Fruit fly (Drosophila melanogaster) whole organism, embryonic: ENCODE data around the gene mTor.

Source experiments
- Abd-B ChIP-seq: fragments of 200-800 bp; sonication (Bioruptor generic); optimal IDR thresholded peaks from 2 replicates; lab custom pipeline; 2018; ENCODE audit warnings: missing biosample characterization, mild to moderate bottlenecking, missing genetic modification characterization, moderate library complexity
- Atf3 ChIP-seq: fragments of 200-800 bp; sonication (Bioruptor generic); optimal IDR thresholded peaks from 3 replicates; lab custom pipeline; 2016; ENCODE audit warnings: missing biosample characterization, missing genetic modification characterization
- CG10959 ChIP-seq: fragments of 200-800 bp; sonication (Bioruptor generic); IDR thresholded peaks from 2 replicates; pipeline ENCODE4 v1.3.6; 2022; ENCODE audit warnings: missing biosample characterization, missing genetic modification characterization
- CG11085 ChIP-seq: fragments of 200-800 bp; sonication (Bioruptor generic); IDR thresholded peaks from 2 replicates; pipeline ENCODE4 v1.3.6; 2022; ENCODE audit warnings: missing biosample characterization, missing genetic modification characterization
- CG11723 ChIP-seq: fragments of 200-800 bp; sonication (Bioruptor generic); optimal IDR thresholded peaks from 2 replicates; lab custom pipeline; 2017; ENCODE audit warnings: missing biosample characterization, mild to moderate bottlenecking, missing genetic modification characterization
- CG14014 ChIP-seq: fragments of 200-800 bp; sonication (Bioruptor generic); IDR thresholded peaks from 2 replicates; pipeline ENCODE4 v1.3.6; 2022; ENCODE audit warnings: missing biosample characterization, missing genetic modification characterization
- CG14710 ChIP-seq: fragments of 200-800 bp; sonication (Bioruptor generic); optimal IDR thresholded peaks from 3 replicates; lab custom pipeline; 2019; ENCODE audit warnings: missing biosample characterization, mild to moderate bottlenecking, missing genetic modification characterization, moderate library complexity
- CG14860 ChIP-seq: fragments of 200-800 bp; sonication (Bioruptor generic); IDR thresholded peaks from 3 replicates; pipeline ENCODE4 v1.3.6; 2022; ENCODE audit warnings: missing biosample characterization, missing genetic modification characterization; ENCODE audit not compliant: partially characterized antibody
- CG15479 ChIP-seq: fragments of 200-800 bp; sonication (Bioruptor generic); optimal IDR thresholded peaks from 3 replicates; lab custom pipeline; 2019; ENCODE audit warnings: missing biosample characterization, mild to moderate bottlenecking, missing genetic modification characterization, moderate library complexity
- CG1602 ChIP-seq: fragments of 200-800 bp; sonication (Bioruptor generic); optimal IDR thresholded peaks from 3 replicates; lab custom pipeline; 2016; ENCODE audit warnings: missing biosample characterization, missing genetic modification characterization
- CG17361 ChIP-seq: fragments of 200-800 bp; sonication (Bioruptor generic); IDR thresholded peaks from 3 replicates; pipeline ENCODE4 v1.3.6; 2022; ENCODE audit warnings: missing biosample characterization, missing genetic modification characterization
- CG17912 ChIP-seq: fragments of 200-800 bp; sonication (Bioruptor generic); optimal IDR thresholded peaks from 2 replicates; lab custom pipeline; 2018; ENCODE audit warnings: missing biosample characterization, mild to moderate bottlenecking, missing genetic modification characterization
- CG18011 ChIP-seq: fragments of 200-800 bp; sonication (Bioruptor generic); optimal IDR thresholded peaks from 2 replicates; lab custom pipeline; 2017; ENCODE audit warnings: missing biosample characterization, missing genetic modification characterization, mild to moderate bottlenecking, moderate library complexity, missing genotype
- CG2129 ChIP-seq: fragments of 200-800 bp; sonication (Bioruptor generic); IDR thresholded peaks from 2 replicates; pipeline ENCODE4 v1.3.6; 2022; ENCODE audit warnings: missing biosample characterization, missing genetic modification characterization; ENCODE audit not compliant: partially characterized antibody
- CG4360 ChIP-seq: fragments of 200-800 bp; sonication (Bioruptor generic); IDR thresholded peaks from 2 replicates; pipeline ENCODE4 v1.3.6; 2022; ENCODE audit warnings: missing biosample characterization, missing genetic modification characterization
- CG4820 ChIP-seq: fragments of 200-800 bp; sonication (Bioruptor generic); optimal IDR thresholded peaks from 3 replicates; lab custom pipeline; 2016; ENCODE audit warnings: missing biosample characterization, missing genetic modification characterization
- CG5180 ChIP-seq: fragments of 200-800 bp; sonication (Bioruptor generic); optimal IDR thresholded peaks from 3 replicates; lab custom pipeline; 2017; ENCODE audit warnings: missing biosample characterization, missing genetic modification characterization, mild to moderate bottlenecking, moderate library complexity, missing genetic modification reagents
- CG6175 ChIP-seq: fragments of 200-800 bp; sonication (Bioruptor generic); IDR thresholded peaks from 3 replicates; pipeline ENCODE4 v1.3.6; 2022; ENCODE audit warnings: missing biosample characterization, missing genetic modification characterization
- CG7786 ChIP-seq: fragments of 200-800 bp; sonication (Bioruptor generic); optimal IDR thresholded peaks from 2 replicates; lab custom pipeline; 2016; ENCODE audit warnings: missing biosample characterization, missing genetic modification characterization
- CG8924 ChIP-seq: fragments of 200-800 bp; optimal IDR thresholded peaks from 3 replicates; lab custom pipeline; 2019; ENCODE audit warnings: missing biosample characterization, mild to moderate bottlenecking, missing genetic modification characterization, moderate library complexity
- CG9437 ChIP-seq: fragments of 200-800 bp; sonication (Bioruptor generic); optimal IDR thresholded peaks from 2 replicates; lab custom pipeline; 2018; ENCODE audit warnings: missing biosample characterization, mild to moderate bottlenecking, missing genetic modification characterization
- D ChIP-seq, 2 experiments: fragments of 200-800 bp in 1 of 2; fragments of >200 bp in 1 of 2; sonication (Bioruptor generic) in 1 of 2; optimal IDR thresholded peaks; 2 replicates in 1 of 2; 3 replicates in 1 of 2; lab custom pipeline; 2017; ENCODE audit warnings: mild to moderate bottlenecking in 1 of 2, missing biosample characterization in 1 of 2, missing genetic modification characterization in 1 of 2, missing genetic modification reagents in 1 of 2
- Dbx ChIP-seq: fragments of 200-800 bp; sonication (Bioruptor generic); IDR thresholded peaks from 3 replicates; pipeline ENCODE4 v1.3.6; 2022; ENCODE audit warnings: missing biosample characterization, missing genetic modification characterization
- Doc2 ChIP-seq: fragments of 200-800 bp; sonication (Bioruptor generic); IDR thresholded peaks from 2 replicates; pipeline ENCODE4 v1.3.6; 2022; ENCODE audit warnings: missing biosample characterization, missing genetic modification characterization
- Ets65A ChIP-seq: fragments of 200-800 bp; sonication (Bioruptor generic); peaks from one replicate; lab custom pipeline; 2016; ENCODE audit warnings: missing biosample characterization, missing genetic modification characterization
- HLHmδ ChIP-seq: fragments of 200-800 bp; sonication (Bioruptor generic); optimal IDR thresholded peaks from 2 replicates; lab custom pipeline; 2018; ENCODE audit warnings: missing biosample characterization, mild to moderate bottlenecking, missing genetic modification characterization, moderate library complexity
- Hr51 ChIP-seq, 2 experiments: fragments of 200-800 bp; sonication (Bioruptor generic); optimal IDR thresholded peaks; 2 replicates in 1 of 2; 3 replicates in 1 of 2; lab custom pipeline; 2016 to 2018; ENCODE audit warnings: missing biosample characterization in 2 of 2, missing genetic modification characterization in 2 of 2, mild to moderate bottlenecking in 1 of 2, moderate library complexity in 1 of 2
- Oaz ChIP-seq: fragments of 200-800 bp; sonication (Bioruptor generic); IDR thresholded peaks from 2 replicates; pipeline ENCODE4 v1.3.6; 2022; ENCODE audit warnings: missing biosample characterization, missing genetic modification characterization
- Opbp ChIP-seq: fragments of 200-800 bp; sonication (Bioruptor generic); IDR thresholded peaks from 3 replicates; pipeline ENCODE4 v1.3.6; 2022; ENCODE audit warnings: missing biosample characterization, missing genetic modification characterization; ENCODE audit not compliant: partially characterized antibody
- Optix ChIP-seq: fragments of 200-800 bp; sonication (Bioruptor generic); IDR thresholded peaks from 3 replicates; pipeline ENCODE4 v1.3.6; 2022; ENCODE audit warnings: missing biosample characterization, missing genetic modification characterization
- Poxn ChIP-seq: fragments of 200-800 bp; sonication (Bioruptor generic); IDR thresholded peaks from 2 replicates; pipeline ENCODE4 v1.3.6; 2022; ENCODE audit warnings: missing biosample characterization, missing genetic modification characterization
- Taf1 ChIP-seq: fragments of 200-800 bp; sonication (Bioruptor generic); IDR thresholded peaks from 2 replicates; pipeline ENCODE4 v1.3.6; 2022; ENCODE audit warnings: missing biosample characterization, missing genetic modification characterization
- YL-1 ChIP-seq: fragments of 200-800 bp; sonication (Bioruptor generic); optimal IDR thresholded peaks from 3 replicates; lab custom pipeline; 2017; ENCODE audit warnings: missing biosample characterization, mild to moderate bottlenecking, missing genetic modification characterization
- bowl ChIP-seq: fragments of 200-800 bp; sonication (Bioruptor generic); IDR thresholded peaks from 2 replicates; pipeline ENCODE4 v1.3.6; 2022; ENCODE audit warnings: missing biosample characterization, missing genetic modification characterization
- ewg ChIP-seq: fragments of 200-800 bp; sonication (Bioruptor generic); optimal IDR thresholded peaks from 3 replicates; lab custom pipeline; 2017; ENCODE audit warnings: mild to moderate bottlenecking, missing biosample characterization, missing genetic modification reagents, missing genetic modification characterization
- gcm ChIP-seq: fragments of 200-800 bp; sonication (Bioruptor generic); optimal IDR thresholded peaks from 2 replicates; lab custom pipeline; 2019; ENCODE audit warnings: missing biosample characterization, mild to moderate bottlenecking, missing genetic modification characterization, moderate library complexity
- ham ChIP-seq: fragments of 200-800 bp; sonication (Bioruptor generic); IDR thresholded peaks from 2 replicates; pipeline ENCODE4 v1.3.6; 2022; ENCODE audit warnings: missing biosample characterization, missing genetic modification characterization
- her ChIP-seq: fragments of 200-800 bp; sonication (Bioruptor generic); optimal IDR thresholded peaks from 2 replicates; lab custom pipeline; 2016; ENCODE audit warnings: missing biosample characterization, missing genetic modification characterization
- hth ChIP-seq: fragments of >200 bp; optimal IDR thresholded peaks from 2 replicates; lab custom pipeline; 2017; ENCODE audit warnings: inconsistent platforms
- inv ChIP-seq: fragments of 200-800 bp; sonication (Bioruptor generic); IDR thresholded peaks from 2 replicates; pipeline ENCODE4 v1.3.6; 2022; ENCODE audit warnings: missing biosample characterization, missing genetic modification characterization; ENCODE audit not compliant: partially characterized antibody
- mirr ChIP-seq: fragments of 200-800 bp; sonication (Bioruptor generic); optimal IDR thresholded peaks from 3 replicates; lab custom pipeline; 2018; ENCODE audit warnings: missing biosample characterization, mild to moderate bottlenecking, missing genetic modification characterization
- nerfin-2 ChIP-seq: fragments of 200-800 bp; sonication (Bioruptor generic); IDR thresholded peaks from 2 replicates; pipeline ENCODE4 v1.3.6; 2022; ENCODE audit warnings: missing biosample characterization, missing genetic modification characterization; ENCODE audit not compliant: partially characterized antibody
- pho ChIP-seq: fragments of 200-800 bp; sonication (Bioruptor generic); optimal IDR thresholded peaks from 2 replicates; lab custom pipeline; 2016; ENCODE audit warnings: missing biosample characterization, missing genetic modification characterization
- pum ChIP-seq: fragments of 200-800 bp; sonication (Bioruptor generic); optimal IDR thresholded peaks from 2 replicates; lab custom pipeline; 2016; ENCODE audit warnings: missing biosample characterization, missing genetic modification characterization
- ranshi ChIP-seq: fragments of 200-800 bp; sonication (Bioruptor generic); IDR thresholded peaks from 2 replicates; pipeline ENCODE4 v1.3.6; 2022; ENCODE audit warnings: missing biosample characterization, missing genetic modification characterization
- run ChIP-seq: fragments of 200-800 bp; sonication (Bioruptor generic); optimal IDR thresholded peaks from 3 replicates; lab custom pipeline; 2018; ENCODE audit warnings: missing biosample characterization, mild to moderate bottlenecking, missing genetic modification characterization
- tap ChIP-seq: fragments of 200-800 bp; optimal IDR thresholded peaks from 3 replicates; lab custom pipeline; 2019; ENCODE audit warnings: missing biosample characterization, mild to moderate bottlenecking, missing genetic modification characterization, moderate library complexity
- tna ChIP-seq: fragments of 200-800 bp; sonication (Bioruptor generic); IDR thresholded peaks from 2 replicates; pipeline ENCODE4 v1.3.6; 2022; ENCODE audit warnings: missing biosample characterization, missing genetic modification characterization; ENCODE audit not compliant: partially characterized antibody

The mTor gene

DNA sequence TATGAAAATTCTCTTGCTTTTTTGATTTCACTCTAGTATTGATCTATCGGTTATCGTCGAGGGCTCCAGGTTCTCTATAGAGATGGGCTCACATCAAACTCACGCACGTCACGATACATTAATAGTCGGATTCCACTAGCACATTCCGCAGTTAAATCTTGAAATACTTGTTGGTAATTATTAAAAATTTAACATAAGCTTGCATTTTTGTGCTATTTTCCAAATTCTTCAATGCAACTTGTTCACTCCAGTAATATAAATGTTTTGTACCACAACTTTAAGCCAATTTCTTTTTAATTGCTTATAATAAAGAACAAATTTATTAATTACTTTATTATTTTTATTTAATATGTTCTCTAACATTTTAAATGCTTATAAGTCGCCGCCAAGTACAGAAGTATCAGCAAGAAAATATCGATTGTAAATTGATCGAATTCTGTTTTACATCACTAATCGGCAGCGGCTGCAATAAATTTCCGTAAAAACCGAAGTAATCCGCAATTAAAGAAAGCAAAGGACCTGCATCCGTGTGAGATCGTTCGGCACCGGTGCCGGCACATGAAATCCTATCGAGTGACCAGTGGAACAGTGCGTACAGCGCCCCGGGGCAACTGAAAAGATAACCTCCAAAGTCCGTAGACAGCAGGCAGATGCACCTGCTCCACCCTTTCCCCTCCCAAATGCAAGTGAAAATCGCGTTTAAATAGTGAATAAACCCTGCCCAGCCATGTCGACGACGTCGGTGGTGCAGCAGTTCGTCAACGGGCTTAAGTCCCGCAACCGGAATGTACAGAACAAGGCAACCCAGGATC lies at the start of gene mTor, which contains the start of gene Vha68-1 (continued):
- TF ChIP-seq Taf1 (GFP tag; lab: Robert Waterston, UW) (peak; percentile 58; the same call in 1 of the 2 replicates), ranshi (GFP tag; lab: Robert Waterston, UW) (peak; percentile 84), CG14860 (peak; percentile 83), Abd-B (GFP tag; lab: Kevin White, UChicago) (peak; percentile 90), CG1602 (GFP tag; lab: Kevin White, UChicago) (peak; percentile 83), mirr (GFP tag; lab: Kevin White, UChicago) (no peak), CG9437 (GFP tag; lab: Kevin White, UChicago) (peak; percentile 68), Opbp (GFP tag; lab: Robert Waterston, UW) (peak; percentile 82), CG4820 (GFP tag; lab: Kevin White, UChicago) (peak; percentile 64), pum (peak; percentile 76), CG14014 (GFP tag; lab: Robert Waterston, UW) (peak; percentile 84), Poxn (GFP tag; lab: Robert Waterston, UW) (no peak), ewg (GFP tag; lab: Kevin White, UChicago) (no peak), CG18011 (GFP tag; lab: Kevin White, UChicago) (no peak), inv (peak; percentile 82), her (GFP tag; lab: Kevin White, UChicago) (peak; percentile 19), gcm (GFP tag; lab: Kevin White, UChicago) (no peak), CG17361 (no peak; the same call in 2 of the 3 replicates), CG7786 (peak; percentile 78), CG11085 (GFP tag; lab: Robert Waterston, UW) (peak; percentile 56; the same call in 1 of the 2 replicates), CG6175 (GFP tag; lab: Robert Waterston, UW) (peak; percentile 74; the same call in 2 of the 3 replicates), Optix (no peak), tna (peak; percentile 61; the same call in 1 of the 2 replicates), CG4360 (no peak), CG5180 (GFP tag; lab: Kevin White, UChicago) (no peak), tap (tag; lab: Kevin White, UChicago) (no peak), hth (lab: Kevin White, UChicago) (no peak), Oaz (GFP tag; lab: Robert Waterston, UW) (0 out of 2 replicates have a peak, but pooled peaks have one; percentile 32), bowl (GFP tag; lab: Robert Waterston, UW) (no peak), CG17912 (GFP tag; lab: Kevin White, UChicago) (no peak), Dbx (GFP tag; lab: Robert Waterston, UW) (peak; percentile 71), CG8924 (no peak), nerfin-2 (GFP tag; lab: Robert Waterston, UW) (peak; percentile 73), CG14710 (tag; lab: Kevin White, UChicago) (peak; percentile 88), Hr51 (GFP tag; optimal IDR thresholded peaks at IDR 0.05; lab: Kevin White, UChicago) (peak in 1 of 2 experiments; percentile 74), Doc2 (peak; percentile 59; the same call in 1 of the 2 replicates), CG2129 (no peak), run (tag; lab: Kevin White, UChicago) (no peak), CG15479 (GFP tag; lab: Kevin White, UChicago) (no peak), Atf3 (peak; percentile 61), HLHmδ (GFP tag; lab: Kevin White, UChicago) (no peak), ham (GFP tag; lab: Robert Waterston, UW) (peak; percentile 33; the same call in 1 of the 2 replicates), CG11723 (GFP tag; lab: Kevin White, UChicago) (no peak), CG10959 (GFP tag; lab: Robert Waterston, UW) (peak; percentile 32; the same call in 1 of the 2 replicates), YL-1 (GFP tag; lab: Kevin White, UChicago) (no peak), D (optimal IDR thresholded peaks at IDR 0.05; lab: Kevin White, UChicago) (no peak), D (GFP tag; optimal IDR thresholded peaks at IDR 0.05; lab: Kevin White, UChicago) (peak; percentile 42), Ets65A (peak; percentile 97), pho (peak; percentile 76)
